Worm (Caenorhabditis elegans): ENCODE measurements around the gene srn-1.

Gene srn-1

DNA sequence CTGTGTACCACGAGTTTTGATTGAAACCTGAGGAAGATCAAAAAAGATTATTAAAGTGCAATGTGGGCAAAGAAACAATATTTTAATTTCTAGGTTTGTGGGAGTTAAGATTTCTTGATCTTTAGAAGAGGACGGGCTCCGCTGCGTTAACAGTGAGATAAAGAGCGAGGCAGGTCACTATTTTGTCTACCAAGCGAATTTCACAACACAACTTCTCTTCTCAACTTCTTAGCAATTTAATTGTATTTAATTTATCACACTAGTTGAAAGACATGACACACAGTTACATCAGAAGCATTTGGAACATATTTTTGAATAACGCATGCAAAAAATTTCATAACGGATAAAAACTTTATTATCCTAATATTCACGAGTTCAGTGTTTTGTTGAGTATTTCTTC lies 40.2 kb upstream of the srn-1 start:
- TF ChIP-seq R02D3.7 (tag; optimal IDR thresholded peaks at IDR 0.05) (no peak), nhr-21 (tag; optimal IDR thresholded peaks at IDR 0.05) (peak; percentile 8), ztf-4 (tag; optimal IDR thresholded peaks at IDR 0.05) (no peak), snpc-4 (tag; optimal IDR thresholded peaks at IDR 0.05) (no peak), lsy-2 (tag; optimal IDR thresholded peaks at IDR 0.05) (no peak), aly-2 (tag; optimal IDR thresholded peaks at IDR 0.05) (no peak), sma-3 (GFP tag; optimal IDR thresholded peaks at IDR 0.05) (peak; percentile 38), crh-2 (tag; optimal IDR thresholded peaks at IDR 0.05) (peak; percentile 33), alr-1 (tag; optimal IDR thresholded peaks at IDR 0.05) (no peak), sem-4 (tag; optimal IDR thresholded peaks at IDR 0.05) (no peak), ceh-16 (tag; optimal IDR thresholded peaks at IDR 0.05) (no peak), ama-1 (optimal IDR thresholded peaks at IDR 0.05) (no peak), fos-1 (tag; optimal IDR thresholded peaks at IDR 0.05) (no peak)

DNA sequence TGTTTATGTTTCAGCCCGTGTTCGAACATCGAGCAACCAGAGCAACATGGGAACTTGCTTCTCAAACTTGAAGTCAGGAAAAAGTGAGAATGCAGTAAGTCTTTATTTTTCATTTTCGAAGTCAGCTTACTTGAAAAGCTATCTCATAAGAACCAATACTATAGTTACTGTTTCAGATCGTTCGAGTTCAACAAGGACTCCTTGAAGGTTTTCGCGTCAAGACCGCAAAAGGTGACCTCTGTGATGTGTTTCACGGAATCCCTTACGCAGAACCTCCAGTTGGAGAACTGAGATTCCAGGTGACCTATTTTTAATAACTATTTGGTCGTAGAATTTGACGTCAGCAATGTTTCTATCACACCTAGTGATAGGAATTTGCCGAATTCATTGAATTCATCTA lies 37.4 kb upstream of the srn-1 start:
- TF ChIP-seq ZK546.5 (tag; optimal IDR thresholded peaks at IDR 0.05) = no peak

DNA sequence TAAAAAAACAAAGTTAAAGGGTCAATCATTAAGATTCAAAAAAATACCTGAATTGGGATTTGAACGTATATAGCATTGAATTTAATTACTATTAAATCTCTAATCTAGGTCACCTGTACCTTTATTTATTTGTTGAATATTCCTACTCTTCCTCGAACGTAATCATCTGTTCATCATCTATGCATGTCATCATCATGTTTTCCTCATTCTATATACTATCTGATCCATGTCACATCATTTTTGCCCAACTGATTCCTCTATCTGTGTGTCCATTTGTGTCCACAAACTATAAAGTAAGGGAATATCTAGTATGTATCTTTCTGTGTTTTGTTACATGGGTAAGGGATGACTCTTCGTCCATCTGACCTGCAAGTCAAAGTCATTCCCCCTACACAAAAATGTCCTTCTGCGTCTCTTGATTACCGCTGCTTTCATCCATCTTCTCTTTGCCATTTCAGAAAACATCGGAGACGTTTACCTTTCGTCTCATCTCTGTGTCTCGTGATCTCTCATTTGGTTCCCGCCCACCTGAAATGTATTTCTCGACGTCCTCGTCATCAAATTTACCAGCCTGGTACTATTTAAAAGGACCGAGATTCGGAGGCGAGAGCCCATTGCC lies 36.6 kb upstream of the srn-1 start:
- peak; percentile 75 for TF ChIP-seq nhr-25 (tag; optimal IDR thresholded peaks at IDR 0.05)
- TF ChIP-seq mbf-1 (tag; optimal IDR thresholded peaks at IDR 0.05) = no peak
- peak; percentile 80 for TF ChIP-seq sma-3 (GFP tag; optimal IDR thresholded peaks at IDR 0.05)
- TF ChIP-seq ceh-16 (tag; optimal IDR thresholded peaks at IDR 0.05) = no peak
- TF ChIP-seq nhr-6 (tag; optimal IDR thresholded peaks at IDR 0.05) = no peak
- peak; percentile 3 for TF ChIP-seq blmp-1 (tag; optimal IDR thresholded peaks at IDR 0.05; ENCODE audit: insufficient read depth)
- TF ChIP-seq lsy-2 (tag; optimal IDR thresholded peaks at IDR 0.05) = no peak
- no peak for TF ChIP-seq mdl-1 (tag; optimal IDR thresholded peaks at IDR 0.05)
- peak; percentile 60 for TF ChIP-seq nhr-21 (tag; optimal IDR thresholded peaks at IDR 0.05)
- peak; percentile 15 for TF ChIP-seq ztf-4 (tag; optimal IDR thresholded peaks at IDR 0.05)
- peak; percentile 69 for TF ChIP-seq sma-9 (GFP tag; optimal IDR thresholded peaks at IDR 0.05)
- no peak for TF ChIP-seq sma-9 (tag; optimal IDR thresholded peaks at IDR 0.05)
- TF ChIP-seq egl-27 (tag; optimal IDR thresholded peaks at IDR 0.05) = no peak
- TF ChIP-seq snpc-4 (tag; optimal IDR thresholded peaks at IDR 0.05) = no peak
- TF ChIP-seq alr-1 (tag; optimal IDR thresholded peaks at IDR 0.05) = no peak
- no peak for TF ChIP-seq ztf-11 (tag; optimal IDR thresholded peaks at IDR 0.05)
- TF ChIP-seq ama-1 (optimal IDR thresholded peaks at IDR 0.05) = no peak
- peak; percentile 52 for TF ChIP-seq nhr-129 (tag; optimal IDR thresholded peaks at IDR 0.05)
- TF ChIP-seq R02D3.7 (tag; optimal IDR thresholded peaks at IDR 0.05) = no peak
- TF ChIP-seq ZK546.5 (tag; optimal IDR thresholded peaks at IDR 0.05) = no peak
- peak; percentile 14 for TF ChIP-seq fos-1 (tag; optimal IDR thresholded peaks at IDR 0.05)
- TF ChIP-seq zag-1 (tag; optimal IDR thresholded peaks at IDR 0.05) = no peak
- TF ChIP-seq crh-2 (tag; optimal IDR thresholded peaks at IDR 0.05) = peak; percentile 3
- TF ChIP-seq skn-1 (tag; optimal IDR thresholded peaks at IDR 0.05) = no peak
- no peak for TF ChIP-seq lin-39 (tag; optimal IDR thresholded peaks at IDR 0.05)

DNA sequence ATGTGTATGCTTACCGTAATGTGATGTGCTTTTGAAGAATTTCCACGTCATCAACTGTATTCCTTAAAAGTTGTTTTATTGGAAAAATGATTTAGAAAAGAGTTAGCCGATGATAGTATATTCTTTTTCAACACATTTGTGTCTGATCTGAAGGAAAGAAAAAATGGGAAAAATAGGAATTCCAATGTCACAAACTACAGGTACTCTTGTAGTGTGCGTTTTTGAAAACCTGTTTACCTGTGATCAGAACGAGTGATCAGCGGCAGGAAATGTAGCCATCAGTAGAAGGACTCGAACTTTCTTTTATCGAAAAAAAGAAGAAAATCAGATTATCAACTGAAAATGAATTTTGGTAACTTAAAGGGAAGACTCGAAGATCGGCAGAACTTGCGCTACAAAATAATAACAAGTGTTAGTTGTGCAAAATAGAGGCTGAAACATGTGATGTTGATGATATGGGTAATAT lies 35.5 kb upstream of the srn-1 start, which contains the start of gene T28C12.15:
Gene T28C12.15, minus strand, starts transcription at position 51 of the 466 bp plus-strand sequence.
- peak; percentile 27 for TF ChIP-seq blmp-1 (tag; optimal IDR thresholded peaks at IDR 0.05; ENCODE audit: insufficient read depth)
- no peak for TF ChIP-seq elt-1 (tag; optimal IDR thresholded peaks at IDR 0.05)
- TF ChIP-seq peb-1 (tag; optimal IDR thresholded peaks at IDR 0.05) = no peak
- peak; percentile 5 for TF ChIP-seq sma-9 (GFP tag; optimal IDR thresholded peaks at IDR 0.05)
- TF ChIP-seq sma-9 (tag; optimal IDR thresholded peaks at IDR 0.05) = no peak
- no peak for TF ChIP-seq nhr-129 (tag; optimal IDR thresholded peaks at IDR 0.05)
- TF ChIP-seq nhr-237 (tag; optimal IDR thresholded peaks at IDR 0.05) = no peak
- peak; percentile 32 for TF ChIP-seq nhr-25 (tag; optimal IDR thresholded peaks at IDR 0.05)
- no peak for TF ChIP-seq nhr-23 (tag; optimal IDR thresholded peaks at IDR 0.05)
- TF ChIP-seq dmd-4 (tag; optimal IDR thresholded peaks at IDR 0.05) = no peak
- no peak for TF ChIP-seq Y55F3AM.14 (GFP tag; optimal IDR thresholded peaks at IDR 0.05)
- no peak for TF ChIP-seq mdl-1 (tag; optimal IDR thresholded peaks at IDR 0.05)

DNA sequence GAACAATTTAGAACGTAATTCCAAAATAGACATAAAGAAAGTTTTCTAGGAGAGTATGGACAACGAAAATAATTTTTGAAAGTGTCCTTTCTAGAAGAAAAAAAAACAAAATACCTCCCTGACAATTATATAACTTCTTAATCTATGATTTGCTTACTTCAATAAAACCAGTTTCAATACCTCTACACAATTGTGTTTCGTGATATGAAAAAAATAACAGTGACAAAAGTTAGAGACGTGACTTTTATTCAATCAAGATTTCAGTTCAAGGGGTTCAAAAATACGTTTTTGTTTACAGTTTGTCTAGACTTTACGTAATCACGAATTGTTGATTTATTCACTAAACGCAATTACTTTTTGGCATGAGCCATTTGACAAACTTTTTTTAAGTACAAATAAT lies 35.0 kb upstream of the srn-1 start:
- TF ChIP-seq mab-5 (tag; optimal IDR thresholded peaks at IDR 0.05) = no peak
- no peak for TF ChIP-seq nhr-77 (tag; optimal IDR thresholded peaks at IDR 0.05)
- TF ChIP-seq sma-9 (GFP tag; optimal IDR thresholded peaks at IDR 0.05) = no peak
- no peak for TF ChIP-seq sma-9 (tag; optimal IDR thresholded peaks at IDR 0.05)
- no peak for TF ChIP-seq C34F6.9 (tag; optimal IDR thresholded peaks at IDR 0.05)
- TF ChIP-seq unc-62 (GFP tag; optimal IDR thresholded peaks at IDR 0.05) = no peak
- TF ChIP-seq ztf-4 (tag; optimal IDR thresholded peaks at IDR 0.05) = no peak
- no peak for TF ChIP-seq nhr-23 (tag; optimal IDR thresholded peaks at IDR 0.05)
- TF ChIP-seq nhr-237 (tag; optimal IDR thresholded peaks at IDR 0.05) = no peak
- TF ChIP-seq F13H6.1 (tag; optimal IDR thresholded peaks at IDR 0.05) = no peak
- no peak for TF ChIP-seq sma-3 (GFP tag; optimal IDR thresholded peaks at IDR 0.05)
- TF ChIP-seq blmp-1 (tag; optimal IDR thresholded peaks at IDR 0.05; ENCODE audit: insufficient read depth) = no peak
- no peak for TF ChIP-seq nhr-129 (tag; optimal IDR thresholded peaks at IDR 0.05)
- TF ChIP-seq lin-11 (tag; optimal IDR thresholded peaks at IDR 0.05) = no peak
- TF ChIP-seq nhr-12 (tag; optimal IDR thresholded peaks at IDR 0.05) = no peak
- TF ChIP-seq aly-2 (tag; optimal IDR thresholded peaks at IDR 0.05) = no peak
- no peak for TF ChIP-seq elt-3 (tag; optimal IDR thresholded peaks at IDR 0.05)
- TF ChIP-seq nhr-10 (tag; optimal IDR thresholded peaks at IDR 0.05) = no peak
- no peak for TF ChIP-seq mdl-1 (tag; optimal IDR thresholded peaks at IDR 0.05)

Measured in whole organism, L2 larva.